Worm (Caenorhabditis elegans) whole organism, L3 larva: Measurements from ENCODE around the gene ZK688.9.

Experiments used
- R02D3.7 ChIP-seq: fragments of 150-350 bp; optimal IDR thresholded peaks from 2 replicates; lab custom pipeline; 2014; ENCODE audit warnings: missing biosample characterization, missing genetic modification characterization
- aly-2 ChIP-seq: fragments of 150-350 bp; optimal IDR thresholded peaks from 2 replicates; lab custom pipeline; 2014; ENCODE audit warnings: missing biosample characterization, missing genetic modification characterization
- ceh-28 ChIP-seq: fragments of 150-350 bp; optimal IDR thresholded peaks from 2 replicates; lab custom pipeline; 2014; ENCODE audit warnings: missing biosample characterization, missing genetic modification reagents, missing genetic modification characterization
- ceh-82 ChIP-seq: fragments of 150-350 bp; optimal IDR thresholded peaks from 2 replicates; lab custom pipeline; 2014; ENCODE audit warnings: missing biosample characterization, missing genetic modification characterization
- ceh-9 ChIP-seq: sonication (generic microtip); optimal IDR thresholded peaks from 2 replicates; lab custom pipeline; 2018; ENCODE audit warnings: missing biosample characterization, missing genetic modification characterization
- egl-27 ChIP-seq: sonication (generic microtip); optimal IDR thresholded peaks from 4 replicates; lab custom pipeline; 2017; ENCODE audit warnings: missing biosample characterization, missing genetic modification reagents, missing genetic modification characterization
- egl-5 ChIP-seq: fragments of 150-350 bp; optimal IDR thresholded peaks from 2 replicates; lab custom pipeline; 2017; ENCODE audit warnings: missing biosample characterization, missing genetic modification reagents, missing genetic modification characterization, inconsistent platforms
- elt-1 ChIP-seq: fragments of 150-350 bp; optimal IDR thresholded peaks from 2 replicates; lab custom pipeline; 2014; ENCODE audit warnings: missing biosample characterization, missing genetic modification characterization
- elt-2 ChIP-seq: sonication (generic microtip); optimal IDR thresholded peaks from 2 replicates; lab custom pipeline; 2016; ENCODE audit warnings: missing genetic modification reagents, mild to moderate bottlenecking, missing genetic modification characterization, missing compliant biosample characterization
- fkh-10 ChIP-seq: sonication (generic microtip); optimal IDR thresholded peaks from 2 replicates; lab custom pipeline; 2017; ENCODE audit warnings: missing biosample characterization, missing genetic modification reagents, missing genetic modification characterization
- hmg-11 ChIP-seq: sonication (generic microtip); optimal IDR thresholded peaks from 2 replicates; lab custom pipeline; 2016; ENCODE audit warnings: missing genetic modification characterization, missing compliant biosample characterization
- jun-1 ChIP-seq: fragments of 150-350 bp; optimal IDR thresholded peaks from 2 replicates; lab custom pipeline; 2014; ENCODE audit warnings: missing biosample characterization, missing genetic modification reagents, missing genetic modification characterization
- lin-15B ChIP-seq: fragments of 150-350 bp; optimal IDR thresholded peaks from 2 replicates; lab custom pipeline; 2014; ENCODE audit warnings: missing biosample characterization, missing genetic modification characterization
- mdl-1 ChIP-seq: fragments of 150-350 bp; optimal IDR thresholded peaks from 2 replicates; lab custom pipeline; 2014; ENCODE audit warnings: missing biosample characterization, missing genetic modification characterization
- mml-1 ChIP-seq: fragments of 150-350 bp; sonication (generic microtip); optimal IDR thresholded peaks from 3 replicates; lab custom pipeline; 2014; ENCODE audit warnings: missing biosample characterization, missing genetic modification characterization
- nfya-1 ChIP-seq: sonication (generic microtip); optimal IDR thresholded peaks from 2 replicates; lab custom pipeline; 2017; ENCODE audit warnings: missing genetic modification characterization, mild to moderate bottlenecking, missing compliant biosample characterization, antibody characterized with exemption, moderate library complexity; ENCODE audit not compliant: insufficient read depth
- nhr-11 ChIP-seq: fragments of 150-350 bp; optimal IDR thresholded peaks from 2 replicates; lab custom pipeline; 2014; ENCODE audit warnings: missing biosample characterization, missing genetic modification characterization
- nhr-12 ChIP-seq: fragments of 150-350 bp; optimal IDR thresholded peaks from 2 replicates; lab custom pipeline; 2014; ENCODE audit warnings: missing biosample characterization, missing genetic modification characterization
- nhr-23 ChIP-seq: fragments of 150-350 bp; optimal IDR thresholded peaks from 2 replicates; lab custom pipeline; 2014; ENCODE audit warnings: missing biosample characterization, missing genetic modification reagents, missing genetic modification characterization
- nhr-237 ChIP-seq: fragments of 150-350 bp; optimal IDR thresholded peaks from 2 replicates; lab custom pipeline; 2014; ENCODE audit warnings: missing biosample characterization, missing genetic modification characterization
- nhr-25 ChIP-seq: sonication (generic microtip); optimal IDR thresholded peaks from 2 replicates; lab custom pipeline; 2017; ENCODE audit warnings: missing biosample characterization, missing genetic modification characterization
- nhr-43 ChIP-seq: sonication (generic microtip); optimal IDR thresholded peaks from 2 replicates; lab custom pipeline; 2016; ENCODE audit warnings: mild to moderate bottlenecking, missing genetic modification characterization, missing compliant biosample characterization; ENCODE audit not compliant: poor library complexity, severe bottlenecking
- nhr-76 ChIP-seq: fragments of 150-350 bp; sonication (generic microtip); optimal IDR thresholded peaks from 5 replicates; lab custom pipeline; 2014; ENCODE audit warnings: missing biosample characterization, missing genetic modification characterization
- pha-4 ChIP-seq: fragments of 150-350 bp; optimal IDR thresholded peaks from 2 replicates; lab custom pipeline; 2014; ENCODE audit warnings: missing biosample characterization, missing genetic modification reagents, missing genetic modification characterization
- pqm-1 ChIP-seq: fragments of 150-350 bp; optimal IDR thresholded peaks from 2 replicates; lab custom pipeline; 2017; ENCODE audit warnings: missing biosample characterization, missing genetic modification characterization, inconsistent platforms
- sea-2 ChIP-seq: fragments of 150-350 bp; sonication (generic microtip); optimal IDR thresholded peaks from 4 replicates; lab custom pipeline; 2014; ENCODE audit warnings: missing biosample characterization, missing genetic modification reagents, missing genetic modification characterization
- skn-1 ChIP-seq: fragments of 150-350 bp; optimal IDR thresholded peaks from 2 replicates; lab custom pipeline; 2014; ENCODE audit warnings: missing biosample characterization, missing genetic modification characterization
- snpc-4 ChIP-seq: fragments of 150-350 bp; optimal IDR thresholded peaks from 2 replicates; lab custom pipeline; 2014; ENCODE audit warnings: missing biosample characterization, missing genetic modification characterization
- tbx-2 ChIP-seq: sonication (generic microtip); optimal IDR thresholded peaks from 2 replicates; lab custom pipeline; 2016; ENCODE audit warnings: mild to moderate bottlenecking, missing genetic modification characterization, missing compliant biosample characterization
- unc-62 ChIP-seq: fragments of 150-350 bp; sonication (generic microtip); optimal IDR thresholded peaks from 4 replicates; lab custom pipeline; 2014; ENCODE audit warnings: missing biosample characterization, missing genetic modification reagents, missing genetic modification characterization
- zag-1 ChIP-seq: fragments of 150-350 bp; optimal IDR thresholded peaks from 2 replicates; lab custom pipeline; 2014; ENCODE audit warnings: missing biosample characterization, missing genetic modification characterization
- ztf-11 ChIP-seq: fragments of 150-350 bp; optimal IDR thresholded peaks from 2 replicates; lab custom pipeline; 2014; ENCODE audit warnings: missing biosample characterization, missing genetic modification characterization

ZK688.9 gene

ce11 chrIII:7911621-7912020, 28.8 kb upstream of the ZK688.9 start, which contains the start of gene ZK688.7:
TSS of gene ZK688.7 (minus strand) at chrIII:7911634.
- TF ChIP-seq unc-62 (GFP tag; lab: Kevin White, UChicago) (no peak), sea-2 (no peak), nfya-1 (peak; percentile 28), nhr-76 (tag; lab: Kevin White, UChicago) (no peak), egl-27 (no peak), egl-5 (tag; lab: Kevin White, UChicago) (no peak), ztf-11 (no peak), pqm-1 (tag; lab: Kevin White, UChicago) (no peak), nhr-25 (peak; percentile 59), nhr-12 (tag; lab: Kevin White, UChicago) (no peak), pha-4 (tag; lab: Kevin White, UChicago) (peak; percentile 52), nhr-237 (tag; lab: Kevin White, UChicago) (no peak), zag-1 (tag; lab: Kevin White, UChicago) (no peak), snpc-4 (tag; lab: Kevin White, UChicago) (no peak), nhr-23 (tag; lab: Kevin White, UChicago) (peak; percentile 68), aly-2 (tag; lab: Kevin White, UChicago) (no peak), lin-15B (tag; lab: Kevin White, UChicago) (no peak), mml-1 (no peak), tbx-2 (no peak)
- TF ChIP-seq, all 47 proteins: peak for 4

DNA sequence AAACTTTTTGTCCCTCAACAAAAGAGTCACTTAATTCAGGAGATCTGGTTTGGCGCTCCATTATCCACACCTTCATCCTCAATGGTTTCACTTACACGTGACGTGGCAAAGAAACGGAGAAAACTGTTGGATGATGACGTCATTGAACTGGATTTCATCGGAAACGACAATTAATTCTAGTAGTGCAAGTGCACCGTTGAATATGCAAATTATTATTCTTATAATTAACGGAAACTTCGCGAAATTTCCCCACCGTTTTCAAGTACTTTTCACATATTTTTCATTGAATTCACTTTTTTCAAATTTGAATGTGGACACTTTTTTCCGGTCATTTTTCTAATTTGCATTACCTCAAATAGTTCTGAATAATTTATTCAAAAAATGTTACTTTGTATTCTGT, 26.5 kb upstream of the ZK688.9 start, which contains the start of gene ZK688.1:
TSS of gene ZK688.1 (plus strand) at position 301 of the 400 bp plus-strand sequence.
- TF ChIP-seq pqm-1 (tag; lab: Kevin White, UChicago) (no peak), nhr-11 (tag; lab: Kevin White, UChicago) (no peak), mdl-1 (tag; lab: Kevin White, UChicago) (no peak), ceh-82 (tag; lab: Kevin White, UChicago) (no peak), R02D3.7 (tag; lab: Kevin White, UChicago) (no peak), egl-27 (no peak), elt-1 (tag; lab: Kevin White, UChicago) (no peak), tbx-2 (no peak), nhr-76 (tag; lab: Kevin White, UChicago) (no peak), skn-1 (tag; lab: Kevin White, UChicago) (no peak)
- TF ChIP-seq, all 47 proteins: peak for 0

- no peak for TF ChIP-seq sea-2
- no peak for TF ChIP-seq egl-27
- TF ChIP-seq ztf-11 = no peak
- TF ChIP-seq lin-15B (tag; lab: Kevin White, UChicago) = no peak
- TF ChIP-seq hmg-11 (tag; lab: Kevin White, UChicago) = no peak
- TF ChIP-seq jun-1 (tag; lab: Kevin White, UChicago) = no peak
- TF ChIP-seq egl-5 (tag; lab: Kevin White, UChicago) = no peak
Observed at ce11 chrIII:7907515-7907914, 24.7 kb upstream of the ZK688.9 start, which contains the start of gene pcp-5. TSS of gene pcp-5 (minus strand) at chrIII:7907615.

- TF ChIP-seq pha-4 (tag; lab: Kevin White, UChicago) = no peak
- no peak for TF ChIP-seq zag-1 (tag; lab: Kevin White, UChicago)
- no peak for TF ChIP-seq elt-2
- TF ChIP-seq unc-62 (GFP tag; lab: Kevin White, UChicago) = no peak
- TF ChIP-seq fkh-10 (GFP tag; lab: Kevin White, UChicago) = no peak
- no peak for TF ChIP-seq nhr-12 (tag; lab: Kevin White, UChicago)
- TF ChIP-seq egl-27 = no peak
Observed at ce11 chrIII:7903427-7903826, 20.6 kb upstream of the ZK688.9 start.

- no peak for TF ChIP-seq ceh-9 (tag; lab: Kevin White, UChicago)
- no peak for TF ChIP-seq nfya-1
- no peak for TF ChIP-seq snpc-4 (tag; lab: Kevin White, UChicago)
- TF ChIP-seq nhr-12 (tag; lab: Kevin White, UChicago) = no peak
- no peak for TF ChIP-seq fkh-10 (GFP tag; lab: Kevin White, UChicago)
Observed at ce11 chrIII:7900733-7901132, 17.9 kb upstream of the ZK688.9 start, which contains the start of gene best-24. TSS of gene best-24 (plus strand) at chrIII:7901033.

ce11 chrIII:7897733-7898132, 14.9 kb upstream of the ZK688.9 start:
- no peak for TF ChIP-seq lin-15B (tag; lab: Kevin White, UChicago)
- TF ChIP-seq nhr-43 (tag; lab: Kevin White, UChicago) = peak; percentile 57
- peak; percentile 2 for TF ChIP-seq ceh-28
- TF ChIP-seq nhr-25 = peak; percentile 12
- peak; percentile 22 for TF ChIP-seq nhr-76 (tag; lab: Kevin White, UChicago)
- TF ChIP-seq nhr-23 (tag; lab: Kevin White, UChicago) = peak; percentile 71
- no peak for TF ChIP-seq skn-1 (tag; lab: Kevin White, UChicago)
- no peak for TF ChIP-seq fkh-10 (GFP tag; lab: Kevin White, UChicago)
